Fruit fly (Drosophila melanogaster) whole organism, embryonic: ENCODE results near the gene lin-52.

ENCODE experiments used
- B-H1 ChIP-seq: fragments of 200-800 bp; sonication (Bioruptor generic); IDR thresholded peaks from 3 replicates; pipeline ENCODE4 v1.3.6; 2022; ENCODE audit warnings: missing biosample characterization, missing genetic modification characterization
- CG10209 ChIP-seq: fragments of 200-800 bp; sonication (Bioruptor generic); optimal IDR thresholded peaks from 3 replicates; lab custom pipeline; 2017; ENCODE audit warnings: missing biosample characterization, mild to moderate bottlenecking, missing genetic modification characterization, missing genetic modification reagents
- CG1233 ChIP-seq: fragments of 200-800 bp; sonication (Bioruptor generic); optimal IDR thresholded peaks from 4 replicates; lab custom pipeline; 2018; ENCODE audit warnings: missing biosample characterization, mild to moderate bottlenecking, missing genetic modification characterization
- CG13624 ChIP-seq: fragments of 200-800 bp; sonication (Bioruptor generic); optimal IDR thresholded peaks from 2 replicates; lab custom pipeline; 2016; ENCODE audit warnings: missing biosample characterization, missing genetic modification characterization
- CG14965 ChIP-seq: fragments of 200-800 bp; sonication (Bioruptor generic); optimal IDR thresholded peaks from 2 replicates; lab custom pipeline; 2016; ENCODE audit warnings: missing biosample characterization, missing genetic modification characterization, borderline replicate concordance
- CG16863 ChIP-seq: fragments of 200-800 bp; sonication (Bioruptor generic); optimal IDR thresholded peaks from 3 replicates; lab custom pipeline; 2016; ENCODE audit warnings: missing biosample characterization, missing genetic modification characterization
- CG18764 ChIP-seq: fragments of 200-800 bp; sonication (Bioruptor generic); optimal IDR thresholded peaks from 3 replicates; lab custom pipeline; 2016; ENCODE audit warnings: missing biosample characterization, missing genetic modification characterization
- CG2116 ChIP-seq: fragments of 200-800 bp; sonication (Bioruptor generic); optimal IDR thresholded peaks from 3 replicates; lab custom pipeline; 2018; ENCODE audit warnings: missing biosample characterization, mild to moderate bottlenecking, missing genetic modification characterization
- CG2129 ChIP-seq: fragments of 200-800 bp; sonication (Bioruptor generic); IDR thresholded peaks from 2 replicates; pipeline ENCODE4 v1.3.6; 2022; ENCODE audit warnings: missing biosample characterization, missing genetic modification characterization; ENCODE audit not compliant: partially characterized antibody
- CG2202 ChIP-seq: fragments of 200-800 bp; sonication (Bioruptor generic); optimal IDR thresholded peaks from 2 replicates; lab custom pipeline; 2018; ENCODE audit warnings: missing biosample characterization, mild to moderate bottlenecking, missing genetic modification characterization
- CG2875 ChIP-seq: fragments of 200-800 bp; sonication (Bioruptor generic); optimal IDR thresholded peaks from 2 replicates; lab custom pipeline; 2017; ENCODE audit warnings: missing biosample characterization, mild to moderate bottlenecking, missing genetic modification characterization, missing genetic modification reagents
- CG30020 ChIP-seq: fragments of 200-800 bp; optimal IDR thresholded peaks from 2 replicates; lab custom pipeline; 2019; ENCODE audit warnings: missing biosample characterization, mild to moderate bottlenecking, missing genetic modification characterization, moderate library complexity
- CG32772 ChIP-seq: fragments of 200-800 bp; sonication (Bioruptor generic); IDR thresholded peaks from 2 replicates; pipeline ENCODE4 v1.3.6; 2022; ENCODE audit warnings: missing biosample characterization, missing genetic modification characterization
- CG42726 ChIP-seq: fragments of 200-800 bp; sonication (Bioruptor generic); IDR thresholded peaks from 2 replicates; pipeline ENCODE4 v1.3.6; 2022; ENCODE audit warnings: missing biosample characterization, missing genetic modification characterization; ENCODE audit not compliant: partially characterized antibody
- CG4404 ChIP-seq: fragments of 200-800 bp; sonication (Bioruptor generic); IDR thresholded peaks from 2 replicates; pipeline ENCODE4 v1.3.6; 2022; ENCODE audit warnings: missing biosample characterization, missing genetic modification characterization
- CG6654 ChIP-seq: fragments of 200-800 bp; sonication (Bioruptor generic); optimal IDR thresholded peaks from 2 replicates; lab custom pipeline; 2017; ENCODE audit warnings: missing biosample characterization, mild to moderate bottlenecking, missing genetic modification characterization
- CG6765 ChIP-seq: fragments of 200-800 bp; sonication (Bioruptor generic); optimal IDR thresholded peaks from 3 replicates; lab custom pipeline; 2017; ENCODE audit warnings: missing biosample characterization, mild to moderate bottlenecking, missing genetic modification characterization
- Camta ChIP-seq: fragments of 200-800 bp; sonication (Bioruptor generic); optimal IDR thresholded peaks from 2 replicates; lab custom pipeline; 2016; ENCODE audit warnings: missing biosample characterization, missing genetic modification characterization
- Dfd ChIP-seq, 2 experiments: fragments of >200 bp; optimal IDR thresholded peaks; 2 replicates each; lab custom pipeline; 2017; ENCODE audit warnings: missing biosample characterization in 2 of 2, missing genetic modification characterization in 2 of 2
- Fer1 ChIP-seq: fragments of 200-800 bp; sonication (Bioruptor generic); optimal IDR thresholded peaks from 2 replicates; lab custom pipeline; 2017; ENCODE audit warnings: missing biosample characterization, mild to moderate bottlenecking, missing genetic modification characterization
- Gsc ChIP-seq: fragments of 200-800 bp; sonication (Bioruptor generic); IDR thresholded peaks from 2 replicates; pipeline ENCODE4 v1.3.6; 2022; ENCODE audit warnings: missing biosample characterization, missing genetic modification characterization
- H15 ChIP-seq: fragments of 200-800 bp; sonication (Bioruptor generic); IDR thresholded peaks from 3 replicates; pipeline ENCODE4 v1.3.6; 2022; ENCODE audit warnings: missing biosample characterization, missing genetic modification characterization
- HLH54F ChIP-seq: fragments of 200-800 bp; sonication (Bioruptor generic); optimal IDR thresholded peaks from 3 replicates; lab custom pipeline; 2016; ENCODE audit warnings: missing biosample characterization, missing genetic modification characterization
- HLHmδ ChIP-seq: fragments of 200-800 bp; sonication (Bioruptor generic); optimal IDR thresholded peaks from 2 replicates; lab custom pipeline; 2018; ENCODE audit warnings: missing biosample characterization, mild to moderate bottlenecking, missing genetic modification characterization, moderate library complexity
- Hey ChIP-seq: fragments of 200-800 bp; sonication (Bioruptor generic); optimal IDR thresholded peaks from 3 replicates; lab custom pipeline; 2018; ENCODE audit warnings: missing biosample characterization, mild to moderate bottlenecking, missing genetic modification characterization
- Hr51 ChIP-seq, 2 experiments: fragments of 200-800 bp; sonication (Bioruptor generic); optimal IDR thresholded peaks; 2 replicates in 1 of 2; 3 replicates in 1 of 2; lab custom pipeline; 2016 to 2018; ENCODE audit warnings: missing biosample characterization in 2 of 2, missing genetic modification characterization in 2 of 2, mild to moderate bottlenecking in 1 of 2, moderate library complexity in 1 of 2
- Hr78 ChIP-seq, 2 experiments: fragments of 200-800 bp in 1 of 2; fragments of >200 bp in 1 of 2; sonication (Bioruptor generic) in 1 of 2; optimal IDR thresholded peaks; 2 replicates each; lab custom pipeline; 2017 to 2019; ENCODE audit warnings: missing biosample characterization in 2 of 2, missing genetic modification characterization in 2 of 2, mild to moderate bottlenecking in 1 of 2, moderate library complexity in 1 of 2
- Hsf ChIP-seq: fragments of 200-800 bp; sonication (Bioruptor generic); optimal IDR thresholded peaks from 3 replicates; lab custom pipeline; 2016; ENCODE audit warnings: missing biosample characterization, missing genetic modification characterization
- Mrtf ChIP-seq: fragments of 200-800 bp; sonication (Bioruptor generic); IDR thresholded peaks from 3 replicates; pipeline ENCODE4 v1.3.6; 2022; ENCODE audit warnings: missing biosample characterization, missing genetic modification characterization
- Six4 ChIP-seq: fragments of 200-800 bp; sonication (Bioruptor generic); optimal IDR thresholded peaks from 2 replicates; lab custom pipeline; 2016; ENCODE audit warnings: missing biosample characterization, missing genetic modification characterization
- Spps ChIP-seq: fragments of 200-800 bp; sonication (Bioruptor generic); optimal IDR thresholded peaks from 2 replicates; lab custom pipeline; 2018; ENCODE audit warnings: missing biosample characterization, mild to moderate bottlenecking, missing genetic modification characterization
- ato ChIP-seq: fragments of 200-800 bp; sonication (Bioruptor generic); IDR thresholded peaks from 2 replicates; pipeline ENCODE4 v1.3.6; 2022; ENCODE audit warnings: missing biosample characterization, missing genetic modification characterization; ENCODE audit not compliant: partially characterized antibody
- az2 ChIP-seq: fragments of 200-800 bp; sonication (Bioruptor generic); optimal IDR thresholded peaks from 3 replicates; lab custom pipeline; 2016; ENCODE audit warnings: missing biosample characterization, missing genetic modification characterization
- btn ChIP-seq: fragments of 200-800 bp; sonication (Bioruptor generic); optimal IDR thresholded peaks from 2 replicates; lab custom pipeline; 2016; ENCODE audit warnings: missing biosample characterization, missing genetic modification characterization
- chinmo ChIP-seq: fragments of 200-800 bp; sonication (Bioruptor generic); IDR thresholded peaks from 4 replicates; pipeline ENCODE4 v1.3.6; 2022; ENCODE audit warnings: missing biosample characterization, missing genetic modification characterization; ENCODE audit not compliant: partially characterized antibody
- ci ChIP-seq: fragments of 200-800 bp; sonication (Bioruptor generic); IDR thresholded peaks from 3 replicates; pipeline ENCODE4 v1.3.6; 2022; ENCODE audit warnings: missing biosample characterization, missing genetic modification characterization
- grn ChIP-seq: fragments of 200-800 bp; sonication (Bioruptor generic); optimal IDR thresholded peaks from 3 replicates; lab custom pipeline; 2017; ENCODE audit warnings: missing biosample characterization, missing genetic modification characterization
- gro ChIP-seq: fragments of 200-800 bp; sonication (Bioruptor generic); optimal IDR thresholded peaks from 2 replicates; lab custom pipeline; 2016; ENCODE audit warnings: missing biosample characterization, missing genetic modification characterization
- lola ChIP-seq, 3 experiments: fragments of >200 bp in 2 of 3; fragments of 200-800 bp in 1 of 3; sonication (Bioruptor generic) in 1 of 3; optimal IDR thresholded peaks; 2 replicates each; lab custom pipeline; 2017 to 2019; ENCODE audit warnings: missing biosample characterization in 3 of 3, missing genetic modification characterization in 3 of 3, mild to moderate bottlenecking in 1 of 3, moderate library complexity in 1 of 3
- nau ChIP-seq: fragments of 200-800 bp; sonication (Bioruptor generic); optimal IDR thresholded peaks from 3 replicates; lab custom pipeline; 2017; ENCODE audit warnings: missing biosample characterization, mild to moderate bottlenecking, missing genetic modification characterization, missing genetic modification reagents
- pan ChIP-seq, 4 experiments: fragments of >200 bp in 3 of 4; fragments of 200-800 bp in 1 of 4; sonication (Bioruptor generic) in 1 of 4; optimal IDR thresholded peaks in 3 of 4; IDR thresholded peaks in 1 of 4; 2 replicates each; pipeline versions ENCODE4 v1.3.6 to Lab custom; 2017 to 2022; ENCODE audit warnings: missing biosample characterization in 2 of 4, missing genetic modification characterization in 2 of 4, mixed read lengths in 1 of 4
- ranshi ChIP-seq: fragments of 200-800 bp; sonication (Bioruptor generic); IDR thresholded peaks from 2 replicates; pipeline ENCODE4 v1.3.6; 2022; ENCODE audit warnings: missing biosample characterization, missing genetic modification characterization
- row ChIP-seq: fragments of 200-800 bp; sonication (Bioruptor generic); IDR thresholded peaks from 3 replicates; pipeline ENCODE4 v1.3.6; 2022; ENCODE audit warnings: missing biosample characterization, missing genetic modification characterization
- salm ChIP-seq: fragments of 200-800 bp; sonication (Bioruptor generic); optimal IDR thresholded peaks from 2 replicates; lab custom pipeline; 2018; ENCODE audit warnings: missing biosample characterization, mild to moderate bottlenecking, missing genetic modification characterization
- scrt ChIP-seq: fragments of 200-800 bp; sonication (Bioruptor generic); optimal IDR thresholded peaks from 2 replicates; lab custom pipeline; 2018; ENCODE audit warnings: missing biosample characterization, mild to moderate bottlenecking, missing genetic modification characterization, moderate library complexity
- tna ChIP-seq: fragments of 200-800 bp; sonication (Bioruptor generic); IDR thresholded peaks from 2 replicates; pipeline ENCODE4 v1.3.6; 2022; ENCODE audit warnings: missing biosample characterization, missing genetic modification characterization; ENCODE audit not compliant: partially characterized antibody
- trem ChIP-seq: fragments of 200-800 bp; optimal IDR thresholded peaks from 3 replicates; lab custom pipeline; 2019; ENCODE audit warnings: missing biosample characterization, mild to moderate bottlenecking, missing genetic modification characterization, moderate library complexity
- usp ChIP-seq: fragments of >200 bp; optimal IDR thresholded peaks from 2 replicates; lab custom pipeline; 2017; ENCODE audit warnings: missing biosample characterization, missing genetic modification characterization
- zen2 ChIP-seq: fragments of 200-800 bp; sonication (Bioruptor generic); IDR thresholded peaks from 3 replicates; pipeline ENCODE4 v1.3.6; 2022; ENCODE audit warnings: missing biosample characterization, missing genetic modification characterization; ENCODE audit not compliant: partially characterized antibody

Gene lin-52

DNA sequence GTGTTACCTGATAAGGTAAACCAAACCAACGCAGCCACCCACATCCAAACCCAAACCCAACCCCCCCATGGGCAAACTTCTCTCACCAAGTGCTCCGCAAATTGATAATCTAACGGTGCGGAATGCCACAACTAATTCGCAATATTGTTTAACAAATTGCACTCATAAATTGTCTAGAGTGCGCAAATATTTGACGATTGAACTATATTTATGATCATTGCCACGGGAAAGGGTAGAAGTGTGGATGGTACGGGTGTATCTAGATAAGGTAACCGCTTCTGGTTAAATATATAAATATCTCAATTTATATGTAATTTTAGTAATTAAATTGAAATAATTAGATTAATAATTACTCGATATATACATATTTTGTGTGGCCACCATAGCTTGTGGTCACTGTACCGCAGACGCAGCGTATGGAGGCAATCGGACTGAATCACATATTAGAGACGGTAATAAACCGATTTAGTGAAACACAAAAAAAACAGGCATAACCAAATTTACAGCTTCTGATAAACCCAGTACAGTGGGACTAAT is 36.2 kb downstream of the lin-52 start (continued):
- TF ChIP-seq gro (GFP tag; lab: Kevin White, UChicago) (no peak), Fer1 (peak; percentile 79), ci (GFP tag; lab: Robert Waterston, UW) (peak; percentile 63; the same call in 1 of the 3 replicates), CG2875 (GFP tag; lab: Kevin White, UChicago) (no peak), H15 (GFP tag; lab: Robert Waterston, UW) (no peak), Hsf (GFP tag; lab: Kevin White, UChicago) (no peak), scrt (GFP tag; lab: Kevin White, UChicago) (peak; percentile 58), CG14965 (GFP tag; lab: Kevin White, UChicago) (no peak), CG6654 (GFP tag; lab: Kevin White, UChicago) (no peak), Dfd (GFP tag; optimal IDR thresholded peaks at IDR 0.05; lab: Kevin White, UChicago) (no peak), HLHmδ (GFP tag; lab: Kevin White, UChicago) (no peak), zen2 (GFP tag; lab: Robert Waterston, UW) (no peak), B-H1 (GFP tag; lab: Robert Waterston, UW) (peak; percentile 18; the same call in 1 of the 3 replicates), CG2116 (GFP tag; lab: Kevin White, UChicago) (no peak), Spps (tag; lab: Kevin White, UChicago) (no peak), ato (GFP tag; lab: Robert Waterston, UW) (no peak), CG6765 (GFP tag; lab: Kevin White, UChicago) (peak; percentile 2), Hr51 (GFP tag; optimal IDR thresholded peaks at IDR 0.05; lab: Kevin White, UChicago) (peak in 1 of 2 experiments; percentile 53), grn (GFP tag; lab: Kevin White, UChicago) (no peak), CG1233 (GFP tag; lab: Kevin White, UChicago) (peak; percentile 37), CG16863 (no peak), row (GFP tag; lab: Robert Waterston, UW) (peak; percentile 83), Mrtf (0 out of 3 replicates have a peak, but pooled peaks have one; percentile 57), CG32772 (GFP tag; lab: Robert Waterston, UW) (no peak), CG30020 (no peak), az2 (peak; percentile 15), Gsc (GFP tag; lab: Robert Waterston, UW) (no peak), CG10209 (GFP tag; lab: Kevin White, UChicago) (peak; percentile 65), CG18764 (GFP tag; lab: Kevin White, UChicago) (peak; percentile 23), Hr78 (GFP tag; optimal IDR thresholded peaks at IDR 0.05; lab: Kevin White, UChicago) (no peak), lola (GFP tag; optimal IDR thresholded peaks at IDR 0.05; lab: Kevin White, UChicago) (no peak), CG2129 (no peak), CG13624 (no peak), CG4404 (GFP tag; lab: Robert Waterston, UW) (no peak), pan (optimal IDR thresholded peaks at IDR 0.05; lab: Kevin White, UChicago) (no peak), pan (GFP tag; optimal IDR thresholded peaks at IDR 0.05 in 1 of 2, IDR thresholded peaks at IDR 0.05 in 1 of 2) (peak in 1 of 2 experiments; percentile 65), ranshi (GFP tag; lab: Robert Waterston, UW) (peak; percentile 71; the same call in 1 of the 2 replicates), HLH54F (no peak), Six4 (GFP tag; lab: Kevin White, UChicago) (no peak), nau (GFP tag; lab: Kevin White, UChicago) (no peak), Hey (tag; lab: Kevin White, UChicago) (no peak), btn (GFP tag; lab: Kevin White, UChicago) (no peak), trem (tag; lab: Kevin White, UChicago) (no peak), Camta (GFP tag; lab: Kevin White, UChicago) (no peak), CG2202 (tag; lab: Kevin White, UChicago) (no peak), chinmo (GFP tag; lab: Robert Waterston, UW) (no peak), usp (GFP tag; lab: Kevin White, UChicago) (no peak), salm (tag; lab: Kevin White, UChicago) (no peak), tna (GFP tag; lab: Robert Waterston, UW) (no peak), CG42726 (GFP tag; lab: Robert Waterston, UW) (no peak)
